Fruit fly (Drosophila melanogaster): ENCODE results near the gene pod1.

DNA sequence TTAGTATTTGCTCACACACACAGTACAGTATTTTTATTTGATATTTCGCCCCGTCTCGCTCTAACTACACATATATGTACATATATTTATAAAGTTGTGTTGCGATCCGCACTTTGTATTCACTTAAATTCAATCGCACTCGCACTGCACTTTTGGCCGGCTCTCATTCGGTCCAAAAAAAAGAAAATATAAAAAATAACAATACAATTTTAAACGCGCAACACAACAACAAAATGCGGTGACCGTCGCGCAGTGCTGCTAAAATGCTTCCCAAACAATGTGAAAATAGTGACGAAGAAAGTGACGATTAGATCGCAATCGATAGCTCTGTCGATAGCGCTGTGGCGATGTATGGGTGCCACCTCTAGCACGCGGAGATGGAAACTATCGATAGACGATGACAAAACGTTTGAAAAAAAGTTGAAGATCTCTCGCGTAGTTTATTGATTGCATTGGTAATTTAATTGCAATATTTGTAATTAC lies at the start of gene pod1, which contains the start of gene C3G:
- TF ChIP-seq Abd-B (GFP tag; optimal IDR thresholded peaks at IDR 0.05), result no peak
- no peak for TF ChIP-seq lola (GFP tag; optimal IDR thresholded peaks at IDR 0.05)
- TF ChIP-seq ey (GFP tag; optimal IDR thresholded peaks at IDR 0.05), result peak; percentile 2
- TF ChIP-seq pan (optimal IDR thresholded peaks at IDR 0.05), result no peak
- peak; percentile 3 for TF ChIP-seq CG9705 (GFP tag; optimal IDR thresholded peaks at IDR 0.05)
- TF ChIP-seq GATAd (GFP tag; optimal IDR thresholded peaks at IDR 0.05), result no peak
- TF ChIP-seq woc (GFP tag; optimal IDR thresholded peaks at IDR 0.05), result peak; percentile 11
- TF ChIP-seq dmrt93B (GFP tag; optimal IDR thresholded peaks at IDR 0.05), result no peak
- no peak for TF ChIP-seq Myc (optimal IDR thresholded peaks at IDR 0.05)
- no peak for TF ChIP-seq psq (GFP tag; optimal IDR thresholded peaks at IDR 0.05)
- TF ChIP-seq N (GFP tag; optimal IDR thresholded peaks at IDR 0.05), result peak; percentile 57
- peak; percentile 42 for TF ChIP-seq Rel (GFP tag; optimal IDR thresholded peaks at IDR 0.05)
- peak; percentile 36 for TF ChIP-seq Rel (tag; optimal IDR thresholded peaks at IDR 0.05)
- no peak for TF ChIP-seq tai (GFP tag; optimal IDR thresholded peaks at IDR 0.05)

All from whole organism, wandering third instar larva.